Fruit fly (Drosophila melanogaster) whole organism, prepupa: ENCODE results near the gene Cadps.

Experiments
- Blimp-1 ChIP-seq: fragments of 200-800 bp; sonication (Bioruptor generic); optimal IDR thresholded peaks from 3 replicates; lab custom pipeline; 2017; ENCODE audit warnings: missing biosample characterization, missing genetic modification characterization, mild to moderate bottlenecking, moderate library complexity, missing genetic modification reagents
- CG10631 ChIP-seq: fragments of 200-800 bp; sonication (Bioruptor generic); optimal IDR thresholded peaks from 2 replicates; lab custom pipeline; 2016; ENCODE audit warnings: missing biosample characterization, missing genetic modification characterization
- CG10669 ChIP-seq: fragments of 200-800 bp; sonication (Bioruptor generic); optimal IDR thresholded peaks from 3 replicates; lab custom pipeline; 2018; ENCODE audit warnings: missing biosample characterization, mild to moderate bottlenecking, missing genetic modification characterization, moderate library complexity
- CG11902 ChIP-seq: fragments of 200-800 bp; sonication (Bioruptor generic); optimal IDR thresholded peaks from 3 replicates; lab custom pipeline; 2016; ENCODE audit warnings: missing biosample characterization, missing genetic modification characterization
- CG1621 ChIP-seq: fragments of 200-800 bp; sonication (Bioruptor generic); optimal IDR thresholded peaks from 3 replicates; lab custom pipeline; 2018; ENCODE audit warnings: missing biosample characterization, mild to moderate bottlenecking, missing genetic modification characterization
- CG16779 ChIP-seq: fragments of 200-800 bp; sonication (Bioruptor generic); optimal IDR thresholded peaks from 3 replicates; lab custom pipeline; 2017; ENCODE audit warnings: missing biosample characterization, mild to moderate bottlenecking, missing genetic modification characterization
- CG3032 ChIP-seq: fragments of 200-800 bp; optimal IDR thresholded peaks from 2 replicates; lab custom pipeline; 2019; ENCODE audit warnings: missing biosample characterization, mild to moderate bottlenecking, missing genetic modification characterization, moderate library complexity
- CG31627 ChIP-seq: fragments of 200-800 bp; sonication (Bioruptor generic); optimal IDR thresholded peaks from 3 replicates; lab custom pipeline; 2016; ENCODE audit warnings: missing biosample characterization, missing genetic modification characterization
- CG32006 ChIP-seq: fragments of 200-800 bp; sonication (Bioruptor generic); optimal IDR thresholded peaks from 3 replicates; lab custom pipeline; 2017; ENCODE audit warnings: missing biosample characterization, mild to moderate bottlenecking, missing genetic modification characterization
- CG34406 ChIP-seq: fragments of 200-800 bp; sonication (Bioruptor generic); optimal IDR thresholded peaks from 3 replicates; lab custom pipeline; 2016; ENCODE audit warnings: missing biosample characterization, missing genetic modification characterization
- CG3919 ChIP-seq: fragments of 200-800 bp; sonication (Bioruptor generic); optimal IDR thresholded peaks from 3 replicates; lab custom pipeline; 2016; ENCODE audit warnings: missing biosample characterization, missing genetic modification characterization
- CG4318 ChIP-seq: fragments of 200-800 bp; sonication (Bioruptor generic); optimal IDR thresholded peaks from 3 replicates; lab custom pipeline; 2017; ENCODE audit warnings: missing biosample characterization, mild to moderate bottlenecking, missing genetic modification characterization
- CG6163 ChIP-seq: fragments of 200-800 bp; sonication (Bioruptor generic); IDR thresholded peaks from 3 replicates; pipeline ENCODE4 v1.3.6; 2022; ENCODE audit warnings: missing biosample characterization, missing genetic modification characterization
- CG6276 ChIP-seq: fragments of 200-800 bp; sonication (Bioruptor generic); optimal IDR thresholded peaks from 2 replicates; lab custom pipeline; 2017; ENCODE audit warnings: missing biosample characterization, mild to moderate bottlenecking, missing genetic modification characterization
- CG6808 ChIP-seq: fragments of 200-800 bp; sonication (Bioruptor generic); optimal IDR thresholded peaks from 3 replicates; lab custom pipeline; 2017; ENCODE audit warnings: missing biosample characterization, missing genetic modification characterization, mild to moderate bottlenecking, moderate library complexity, missing genetic modification reagents
- CG6854 ChIP-seq: fragments of 200-800 bp; sonication (Bioruptor generic); optimal IDR thresholded peaks from 2 replicates; lab custom pipeline; 2017; ENCODE audit warnings: missing biosample characterization, mild to moderate bottlenecking, missing genetic modification characterization
- CG7368 ChIP-seq: fragments of 200-800 bp; sonication (Bioruptor generic); optimal IDR thresholded peaks from 3 replicates; lab custom pipeline; 2016; ENCODE audit warnings: missing biosample characterization, missing genetic modification characterization
- CG8632 ChIP-seq: fragments of 200-800 bp; sonication (Bioruptor generic); optimal IDR thresholded peaks from 3 replicates; lab custom pipeline; 2016; ENCODE audit warnings: missing biosample characterization, missing genetic modification characterization
- CG9139 ChIP-seq: fragments of 200-800 bp; sonication (Bioruptor generic); optimal IDR thresholded peaks from 3 replicates; lab custom pipeline; 2017; ENCODE audit warnings: missing biosample characterization, mild to moderate bottlenecking, missing genetic modification characterization
- Eip75B ChIP-seq: fragments of 200-800 bp; sonication (Bioruptor generic); optimal IDR thresholded peaks from 3 replicates; lab custom pipeline; 2016; ENCODE audit warnings: missing biosample characterization, missing genetic modification characterization
- Eip78C ChIP-seq: fragments of 200-800 bp; sonication (Bioruptor generic); peaks from one replicate; lab custom pipeline; 2016; ENCODE audit warnings: missing biosample characterization, missing genetic modification characterization
- Eip93F ChIP-seq: fragments of 200-800 bp; sonication (Bioruptor generic); optimal IDR thresholded peaks from 2 replicates; lab custom pipeline; 2016; ENCODE audit warnings: missing biosample characterization, mild to moderate bottlenecking, missing genetic modification characterization
- Ets21C ChIP-seq: fragments of 200-800 bp; sonication (Bioruptor generic); optimal IDR thresholded peaks from 3 replicates; lab custom pipeline; 2016; ENCODE audit warnings: missing biosample characterization, missing genetic modification characterization
- Ets96B ChIP-seq: fragments of 200-800 bp; optimal IDR thresholded peaks from 2 replicates; lab custom pipeline; 2019; ENCODE audit warnings: missing biosample characterization, mild to moderate bottlenecking, missing genetic modification characterization, moderate library complexity
- Gug ChIP-seq: fragments of 200-800 bp; sonication (Bioruptor generic); IDR thresholded peaks from 2 replicates; pipeline ENCODE4 v1.3.6; 2022; ENCODE audit warnings: missing biosample characterization, missing genetic modification characterization
- Hr38 ChIP-seq: sonication (Bioruptor generic); optimal IDR thresholded peaks from 2 replicates; lab custom pipeline; 2016; ENCODE audit warnings: missing biosample characterization, missing genetic modification characterization
- Hr4 ChIP-seq: fragments of 200-800 bp; sonication (Bioruptor generic); optimal IDR thresholded peaks from 3 replicates; lab custom pipeline; 2016; ENCODE audit warnings: missing biosample characterization, missing genetic modification characterization
- Lpt ChIP-seq: fragments of 200-800 bp; sonication (Bioruptor generic); optimal IDR thresholded peaks from 3 replicates; lab custom pipeline; 2016; ENCODE audit warnings: missing biosample characterization, missing genetic modification characterization
- Met ChIP-seq: fragments of 200-800 bp; sonication (Bioruptor generic); optimal IDR thresholded peaks from 3 replicates; lab custom pipeline; 2016; ENCODE audit warnings: missing biosample characterization, missing genetic modification characterization
- OdsH ChIP-seq: fragments of 200-800 bp; sonication (Bioruptor generic); optimal IDR thresholded peaks from 3 replicates; lab custom pipeline; 2016; ENCODE audit warnings: missing biosample characterization, missing genetic modification characterization
- Smox ChIP-seq: fragments of 200-800 bp; sonication (Bioruptor generic); optimal IDR thresholded peaks from 3 replicates; lab custom pipeline; 2016; ENCODE audit warnings: missing biosample characterization, missing genetic modification characterization
- Sox102F ChIP-seq: fragments of 200-800 bp; sonication (Bioruptor generic); optimal IDR thresholded peaks from 2 replicates; lab custom pipeline; 2016; ENCODE audit warnings: missing biosample characterization, mild to moderate bottlenecking, missing genetic modification characterization
- Sox14 ChIP-seq: fragments of 200-800 bp; sonication (Bioruptor generic); optimal IDR thresholded peaks from 3 replicates; lab custom pipeline; 2016; ENCODE audit warnings: missing biosample characterization, missing genetic modification characterization
- Sox15 ChIP-seq: fragments of 200-800 bp; sonication (Bioruptor generic); optimal IDR thresholded peaks from 3 replicates; lab custom pipeline; 2016; ENCODE audit warnings: missing biosample characterization, missing genetic modification characterization
- achi ChIP-seq: fragments of 200-800 bp; sonication (Bioruptor generic); optimal IDR thresholded peaks from 3 replicates; lab custom pipeline; 2016; ENCODE audit warnings: missing biosample characterization, missing genetic modification characterization
- cyc ChIP-seq: fragments of 200-800 bp; sonication (Bioruptor generic); optimal IDR thresholded peaks from 3 replicates; lab custom pipeline; 2016; ENCODE audit warnings: missing biosample characterization, missing genetic modification characterization
- dsx ChIP-seq: fragments of 200-800 bp; optimal IDR thresholded peaks from 3 replicates; lab custom pipeline; 2019; ENCODE audit warnings: missing biosample characterization, mild to moderate bottlenecking, missing genetic modification characterization, moderate library complexity; ENCODE audit not compliant: poor library complexity, severe bottlenecking
- esn ChIP-seq: fragments of 200-800 bp; sonication (Bioruptor generic); optimal IDR thresholded peaks from 2 replicates; lab custom pipeline; 2016; ENCODE audit warnings: missing biosample characterization, mild to moderate bottlenecking, missing genetic modification characterization, moderate library complexity
- fd85E ChIP-seq: fragments of 200-800 bp; sonication (Bioruptor generic); optimal IDR thresholded peaks from 3 replicates; lab custom pipeline; 2016; ENCODE audit warnings: missing biosample characterization, missing genetic modification characterization
- fkh ChIP-seq: fragments of 200-800 bp; sonication (Bioruptor generic); optimal IDR thresholded peaks from 3 replicates; lab custom pipeline; 2017; ENCODE audit warnings: missing biosample characterization, mild to moderate bottlenecking, missing genetic modification characterization, moderate library complexity
- lz ChIP-seq: fragments of 200-800 bp; sonication (Bioruptor generic); optimal IDR thresholded peaks from 3 replicates; lab custom pipeline; 2016; ENCODE audit warnings: missing biosample characterization, missing genetic modification characterization
- net ChIP-seq: fragments of 200-800 bp; sonication (Bioruptor generic); optimal IDR thresholded peaks from 3 replicates; lab custom pipeline; 2016; ENCODE audit warnings: missing biosample characterization, missing genetic modification characterization
- salr ChIP-seq, 2 experiments: fragments of 200-800 bp; sonication (Bioruptor generic); optimal IDR thresholded peaks; 3 replicates each; lab custom pipeline; 2016 to 2018; ENCODE audit warnings: missing biosample characterization in 2 of 2, missing genetic modification characterization in 2 of 2, mild to moderate bottlenecking in 1 of 2
- ss ChIP-seq, 2 experiments: fragments of 200-800 bp; sonication (Bioruptor generic); optimal IDR thresholded peaks; 2 replicates in 1 of 2; 3 replicates in 1 of 2; lab custom pipeline; 2017 to 2018; ENCODE audit warnings: mild to moderate bottlenecking in 2 of 2, missing biosample characterization in 2 of 2, missing genetic modification characterization in 2 of 2, moderate library complexity in 1 of 2
- vri ChIP-seq: fragments of 200-800 bp; sonication (Bioruptor generic); optimal IDR thresholded peaks from 3 replicates; lab custom pipeline; 2016; ENCODE audit warnings: missing biosample characterization, mild to moderate bottlenecking, missing genetic modification characterization

The Cadps gene

dm6 chr4:1196653-1197161, 33.9 kb upstream of the Cadps start, which contains the start of gene PIP4K:
TSS of gene PIP4K (minus strand) at chr4:1196848.
- peak; percentile 53 for TF ChIP-seq CG3032 (tag; lab: Kevin White, UChicago)
- no peak for TF ChIP-seq CG3919 (GFP tag; lab: Kevin White, UChicago)
- no peak for TF ChIP-seq CG31627 (GFP tag; lab: Kevin White, UChicago)
- TF ChIP-seq Ets96B (tag; lab: Kevin White, UChicago) = peak; percentile 13
- TF ChIP-seq CG8632 (GFP tag; lab: Kevin White, UChicago) = peak; percentile 2
- peak; percentile 97 for TF ChIP-seq dsx (GFP tag; lab: Kevin White, UChicago)
- TF ChIP-seq OdsH (GFP tag; lab: Kevin White, UChicago) = peak; percentile 38
- TF ChIP-seq Ets21C (GFP tag; lab: Kevin White, UChicago) = no peak
- peak; percentile 34 for TF ChIP-seq Smox
- TF ChIP-seq cyc (GFP tag; lab: Kevin White, UChicago) = peak; percentile 1
- TF ChIP-seq vri (GFP tag; lab: Kevin White, UChicago) = no peak

- TF ChIP-seq Sox102F (no peak), CG1621 (tag; lab: Kevin White, UChicago) (no peak), cyc (GFP tag; lab: Kevin White, UChicago) (no peak), CG16779 (no peak), CG11902 (no peak), CG32006 (GFP tag; lab: Kevin White, UChicago) (no peak), Eip93F (GFP tag; lab: Kevin White, UChicago) (no peak), Met (GFP tag; lab: Kevin White, UChicago) (no peak), CG10631 (no peak), net (GFP tag; lab: Kevin White, UChicago) (no peak), CG10669 (GFP tag; lab: Kevin White, UChicago) (no peak), CG6854 (GFP tag; lab: Kevin White, UChicago) (no peak), CG8632 (GFP tag; lab: Kevin White, UChicago) (no peak), ss (GFP tag; optimal IDR thresholded peaks at IDR 0.05; lab: Kevin White, UChicago) (no peak), Blimp-1 (no peak)
- TF ChIP-seq, all 60 proteins: peak for 0
These were observed 32.0 kb upstream of the Cadps start, which contains the start of gene Mitf for dm6 chr4:1198599-1198998. TSS of gene Mitf (plus strand) at chr4:1198852.

- TF ChIP-seq Blimp-1 = no peak
- no peak for TF ChIP-seq CG11902
- TF ChIP-seq CG6854 (GFP tag; lab: Kevin White, UChicago) = peak; percentile 48
- peak in 1 of 2 experiments; percentile 48 for TF ChIP-seq ss (GFP tag; optimal IDR thresholded peaks at IDR 0.05; lab: Kevin White, UChicago)
- TF ChIP-seq Ets21C (GFP tag; lab: Kevin White, UChicago) = no peak
- no peak for TF ChIP-seq Sox15 (GFP tag; lab: Kevin White, UChicago)
- TF ChIP-seq Sox14 (GFP tag; lab: Kevin White, UChicago) = no peak
- no peak for TF ChIP-seq Smox
- peak; percentile 79 for TF ChIP-seq CG6276
- no peak for TF ChIP-seq fd85E
- peak; percentile 50 for TF ChIP-seq CG9139
- no peak for TF ChIP-seq OdsH (GFP tag; lab: Kevin White, UChicago)
- no peak for TF ChIP-seq CG10631
- TF ChIP-seq CG32006 (GFP tag; lab: Kevin White, UChicago) = no peak
- TF ChIP-seq Hr38 (GFP tag; lab: Kevin White, UChicago) = no peak
- TF ChIP-seq Lpt (GFP tag; lab: Kevin White, UChicago) = no peak
- no peak for TF ChIP-seq CG4318 (GFP tag; lab: Kevin White, UChicago)
- no peak for TF ChIP-seq salr (GFP tag; optimal IDR thresholded peaks at IDR 0.05; lab: Kevin White, UChicago)
- TF ChIP-seq CG34406 = no peak
- no peak for TF ChIP-seq Ets96B (tag; lab: Kevin White, UChicago)
- TF ChIP-seq esn = peak; percentile 14
- TF ChIP-seq vri (GFP tag; lab: Kevin White, UChicago) = no peak
- TF ChIP-seq lz (GFP tag; lab: Kevin White, UChicago) = no peak
- TF ChIP-seq Eip93F (GFP tag; lab: Kevin White, UChicago) = peak; percentile 4
- peak; percentile 67 for TF ChIP-seq Eip78C (GFP tag; lab: Kevin White, UChicago)
- TF ChIP-seq CG1621 (tag; lab: Kevin White, UChicago) = no peak
- TF ChIP-seq fkh = no peak
- no peak for TF ChIP-seq CG3919 (GFP tag; lab: Kevin White, UChicago)
- no peak for TF ChIP-seq CG6808 (GFP tag; lab: Kevin White, UChicago)
- no peak for TF ChIP-seq Eip75B (GFP tag; lab: Kevin White, UChicago)
- TF ChIP-seq CG8632 (GFP tag; lab: Kevin White, UChicago) = no peak
- no peak for TF ChIP-seq Gug (GFP tag; lab: Robert Waterston, UW)
- no peak for TF ChIP-seq Hr4 (GFP tag; lab: Kevin White, UChicago)
- TF ChIP-seq CG6163 = no peak
- TF ChIP-seq achi (GFP tag; lab: Kevin White, UChicago) = no peak
- TF ChIP-seq CG7368 (GFP tag; lab: Kevin White, UChicago) = no peak
These were observed 31.5 kb upstream of the Cadps start for dm6 chr4:1199178-1199577.
